Fruit fly (Drosophila melanogaster) whole organism, prepupa: ENCODE results near the gene CG13318.
A peak's percentile ranks its signal among the peaks of the same experiment; 100 is the strongest.

Experiments used
- Blimp-1 ChIP-seq: fragments of 200-800 bp; sonication (Bioruptor generic); optimal IDR thresholded peaks from 3 replicates; lab custom pipeline; 2017; ENCODE audit warnings: missing biosample characterization, missing genetic modification characterization, mild to moderate bottlenecking, moderate library complexity, missing genetic modification reagents
- CG10669 ChIP-seq: fragments of 200-800 bp; sonication (Bioruptor generic); optimal IDR thresholded peaks from 3 replicates; lab custom pipeline; 2018; ENCODE audit warnings: missing biosample characterization, mild to moderate bottlenecking, missing genetic modification characterization, moderate library complexity
- CG11294 ChIP-seq: fragments of 200-800 bp; sonication (Bioruptor generic); IDR thresholded peaks from 2 replicates; pipeline ENCODE4 v1.3.6; 2022; ENCODE audit warnings: missing biosample characterization, missing genetic modification characterization
- CG11762 ChIP-seq: fragments of 200-800 bp; sonication (Bioruptor generic); optimal IDR thresholded peaks from 3 replicates; lab custom pipeline; 2016; ENCODE audit warnings: missing biosample characterization, missing genetic modification characterization; ENCODE audit not compliant: insufficient read depth
- CG11902 ChIP-seq: fragments of 200-800 bp; sonication (Bioruptor generic); optimal IDR thresholded peaks from 3 replicates; lab custom pipeline; 2016; ENCODE audit warnings: missing biosample characterization, missing genetic modification characterization
- CG16779 ChIP-seq: fragments of 200-800 bp; sonication (Bioruptor generic); optimal IDR thresholded peaks from 3 replicates; lab custom pipeline; 2017; ENCODE audit warnings: missing biosample characterization, mild to moderate bottlenecking, missing genetic modification characterization
- CG31627 ChIP-seq: fragments of 200-800 bp; sonication (Bioruptor generic); optimal IDR thresholded peaks from 3 replicates; lab custom pipeline; 2016; ENCODE audit warnings: missing biosample characterization, missing genetic modification characterization
- CG32006 ChIP-seq: fragments of 200-800 bp; sonication (Bioruptor generic); optimal IDR thresholded peaks from 3 replicates; lab custom pipeline; 2017; ENCODE audit warnings: missing biosample characterization, mild to moderate bottlenecking, missing genetic modification characterization
- CG34406 ChIP-seq: fragments of 200-800 bp; sonication (Bioruptor generic); optimal IDR thresholded peaks from 3 replicates; lab custom pipeline; 2016; ENCODE audit warnings: missing biosample characterization, missing genetic modification characterization
- CG3919 ChIP-seq: fragments of 200-800 bp; sonication (Bioruptor generic); optimal IDR thresholded peaks from 3 replicates; lab custom pipeline; 2016; ENCODE audit warnings: missing biosample characterization, missing genetic modification characterization
- CG6276 ChIP-seq: fragments of 200-800 bp; sonication (Bioruptor generic); optimal IDR thresholded peaks from 2 replicates; lab custom pipeline; 2017; ENCODE audit warnings: missing biosample characterization, mild to moderate bottlenecking, missing genetic modification characterization
- CG6792 ChIP-seq: fragments of 200-800 bp; sonication (Bioruptor generic); optimal IDR thresholded peaks from 3 replicates; lab custom pipeline; 2016; ENCODE audit warnings: missing biosample characterization, missing genetic modification characterization
- CG6808 ChIP-seq: fragments of 200-800 bp; sonication (Bioruptor generic); optimal IDR thresholded peaks from 3 replicates; lab custom pipeline; 2017; ENCODE audit warnings: missing biosample characterization, missing genetic modification characterization, mild to moderate bottlenecking, moderate library complexity, missing genetic modification reagents
- CG7368 ChIP-seq: fragments of 200-800 bp; sonication (Bioruptor generic); optimal IDR thresholded peaks from 3 replicates; lab custom pipeline; 2016; ENCODE audit warnings: missing biosample characterization, missing genetic modification characterization
- CG8119 ChIP-seq: fragments of 200-800 bp; sonication (Bioruptor generic); IDR thresholded peaks from 3 replicates; pipeline ENCODE4 v1.3.6; 2022; ENCODE audit warnings: missing biosample characterization, missing genetic modification characterization
- CG8632 ChIP-seq: fragments of 200-800 bp; sonication (Bioruptor generic); optimal IDR thresholded peaks from 3 replicates; lab custom pipeline; 2016; ENCODE audit warnings: missing biosample characterization, missing genetic modification characterization
- CG9139 ChIP-seq: fragments of 200-800 bp; sonication (Bioruptor generic); optimal IDR thresholded peaks from 3 replicates; lab custom pipeline; 2017; ENCODE audit warnings: missing biosample characterization, mild to moderate bottlenecking, missing genetic modification characterization
- Eip75B ChIP-seq: fragments of 200-800 bp; sonication (Bioruptor generic); optimal IDR thresholded peaks from 3 replicates; lab custom pipeline; 2016; ENCODE audit warnings: missing biosample characterization, missing genetic modification characterization
- Eip78C ChIP-seq: fragments of 200-800 bp; sonication (Bioruptor generic); peaks from one replicate; lab custom pipeline; 2016; ENCODE audit warnings: missing biosample characterization, missing genetic modification characterization
- Eip93F ChIP-seq: fragments of 200-800 bp; sonication (Bioruptor generic); optimal IDR thresholded peaks from 2 replicates; lab custom pipeline; 2016; ENCODE audit warnings: missing biosample characterization, mild to moderate bottlenecking, missing genetic modification characterization
- Ets21C ChIP-seq: fragments of 200-800 bp; sonication (Bioruptor generic); optimal IDR thresholded peaks from 3 replicates; lab custom pipeline; 2016; ENCODE audit warnings: missing biosample characterization, missing genetic modification characterization
- Ets96B ChIP-seq: fragments of 200-800 bp; optimal IDR thresholded peaks from 2 replicates; lab custom pipeline; 2019; ENCODE audit warnings: missing biosample characterization, mild to moderate bottlenecking, missing genetic modification characterization, moderate library complexity
- Gug ChIP-seq: fragments of 200-800 bp; sonication (Bioruptor generic); IDR thresholded peaks from 2 replicates; pipeline ENCODE4 v1.3.6; 2022; ENCODE audit warnings: missing biosample characterization, missing genetic modification characterization
- Hr4 ChIP-seq: fragments of 200-800 bp; sonication (Bioruptor generic); optimal IDR thresholded peaks from 3 replicates; lab custom pipeline; 2016; ENCODE audit warnings: missing biosample characterization, missing genetic modification characterization
- Lpt ChIP-seq: fragments of 200-800 bp; sonication (Bioruptor generic); optimal IDR thresholded peaks from 3 replicates; lab custom pipeline; 2016; ENCODE audit warnings: missing biosample characterization, missing genetic modification characterization
- Met ChIP-seq: fragments of 200-800 bp; sonication (Bioruptor generic); optimal IDR thresholded peaks from 3 replicates; lab custom pipeline; 2016; ENCODE audit warnings: missing biosample characterization, missing genetic modification characterization
- OdsH ChIP-seq: fragments of 200-800 bp; sonication (Bioruptor generic); optimal IDR thresholded peaks from 3 replicates; lab custom pipeline; 2016; ENCODE audit warnings: missing biosample characterization, missing genetic modification characterization
- Smox ChIP-seq: fragments of 200-800 bp; sonication (Bioruptor generic); optimal IDR thresholded peaks from 3 replicates; lab custom pipeline; 2016; ENCODE audit warnings: missing biosample characterization, missing genetic modification characterization
- Sox102F ChIP-seq: fragments of 200-800 bp; sonication (Bioruptor generic); optimal IDR thresholded peaks from 2 replicates; lab custom pipeline; 2016; ENCODE audit warnings: missing biosample characterization, mild to moderate bottlenecking, missing genetic modification characterization
- Sox15 ChIP-seq: fragments of 200-800 bp; sonication (Bioruptor generic); optimal IDR thresholded peaks from 3 replicates; lab custom pipeline; 2016; ENCODE audit warnings: missing biosample characterization, missing genetic modification characterization
- achi ChIP-seq: fragments of 200-800 bp; sonication (Bioruptor generic); optimal IDR thresholded peaks from 3 replicates; lab custom pipeline; 2016; ENCODE audit warnings: missing biosample characterization, missing genetic modification characterization
- acj6 ChIP-seq: fragments of 200-800 bp; sonication (Bioruptor generic); optimal IDR thresholded peaks from 3 replicates; lab custom pipeline; 2016; ENCODE audit warnings: missing biosample characterization, missing genetic modification characterization
- cyc ChIP-seq: fragments of 200-800 bp; sonication (Bioruptor generic); optimal IDR thresholded peaks from 3 replicates; lab custom pipeline; 2016; ENCODE audit warnings: missing biosample characterization, missing genetic modification characterization
- dac ChIP-seq: fragments of 200-800 bp; sonication (Bioruptor generic); optimal IDR thresholded peaks from 2 replicates; lab custom pipeline; 2017; ENCODE audit warnings: missing biosample characterization, mild to moderate bottlenecking, missing genetic modification characterization
- dsx ChIP-seq: fragments of 200-800 bp; optimal IDR thresholded peaks from 3 replicates; lab custom pipeline; 2019; ENCODE audit warnings: missing biosample characterization, mild to moderate bottlenecking, missing genetic modification characterization, moderate library complexity; ENCODE audit not compliant: poor library complexity, severe bottlenecking
- eg ChIP-seq: fragments of 200-800 bp; sonication (Bioruptor generic); IDR thresholded peaks from 3 replicates; pipeline ENCODE4 v1.3.6; 2022; ENCODE audit warnings: missing biosample characterization, missing genetic modification characterization
- fd85E ChIP-seq: fragments of 200-800 bp; sonication (Bioruptor generic); optimal IDR thresholded peaks from 3 replicates; lab custom pipeline; 2016; ENCODE audit warnings: missing biosample characterization, missing genetic modification characterization
- fkh ChIP-seq: fragments of 200-800 bp; sonication (Bioruptor generic); optimal IDR thresholded peaks from 3 replicates; lab custom pipeline; 2017; ENCODE audit warnings: missing biosample characterization, mild to moderate bottlenecking, missing genetic modification characterization, moderate library complexity
- lz ChIP-seq: fragments of 200-800 bp; sonication (Bioruptor generic); optimal IDR thresholded peaks from 3 replicates; lab custom pipeline; 2016; ENCODE audit warnings: missing biosample characterization, missing genetic modification characterization
- net ChIP-seq: fragments of 200-800 bp; sonication (Bioruptor generic); optimal IDR thresholded peaks from 3 replicates; lab custom pipeline; 2016; ENCODE audit warnings: missing biosample characterization, missing genetic modification characterization
- pdm3 ChIP-seq: fragments of 200-800 bp; sonication (Bioruptor generic); optimal IDR thresholded peaks from 3 replicates; lab custom pipeline; 2016; ENCODE audit warnings: missing biosample characterization, missing genetic modification characterization
- salr ChIP-seq, 2 experiments: fragments of 200-800 bp; sonication (Bioruptor generic); optimal IDR thresholded peaks; 3 replicates each; lab custom pipeline; 2016 to 2018; ENCODE audit warnings: missing biosample characterization in 2 of 2, missing genetic modification characterization in 2 of 2, mild to moderate bottlenecking in 1 of 2
- spab ChIP-seq: fragments of 200-800 bp; sonication (Bioruptor generic); optimal IDR thresholded peaks from 2 replicates; lab custom pipeline; 2017; ENCODE audit warnings: missing biosample characterization, mild to moderate bottlenecking, missing genetic modification characterization, missing genetic modification reagents
- svp ChIP-seq: fragments of 200-800 bp; sonication (Bioruptor generic); peaks from one replicate; lab custom pipeline; 2016; ENCODE audit warnings: missing biosample characterization, missing genetic modification characterization
- topi ChIP-seq: fragments of 200-800 bp; sonication (Bioruptor generic); optimal IDR thresholded peaks from 3 replicates; lab custom pipeline; 2016; ENCODE audit warnings: missing biosample characterization, missing genetic modification characterization
- vri ChIP-seq: fragments of 200-800 bp; sonication (Bioruptor generic); optimal IDR thresholded peaks from 3 replicates; lab custom pipeline; 2016; ENCODE audit warnings: missing biosample characterization, mild to moderate bottlenecking, missing genetic modification characterization

Gene CG13318

dm6 chr3R:8806104-8806503 is 33.6 kb upstream of the CG13318 start, which contains the start of gene hng2:
Gene hng2 (plus strand): TSS chr3R:8806322.
- peak; percentile 71 for TF ChIP-seq fkh (GFP tag; lab: Kevin White, UChicago)
- no peak for TF ChIP-seq lz (GFP tag; lab: Kevin White, UChicago)

dm6 chr3R:8805388-8805852 is 32.9 kb upstream of the CG13318 start, which contains the start of gene CG9839:
Gene CG9839 (minus strand): TSS chr3R:8805802.
- TF ChIP-seq CG31627 (no peak), CG6808 (GFP tag; lab: Kevin White, UChicago) (no peak), salr (GFP tag; optimal IDR thresholded peaks at IDR 0.05; lab: Kevin White, UChicago) (no peak), CG34406 (GFP tag; lab: Kevin White, UChicago) (no peak), Lpt (GFP tag; lab: Kevin White, UChicago) (no peak)

dm6 chr3R:8801126-8801762 is 28.8 kb upstream of the CG13318 start, which contains the start of the genes Pif1A, Pif1B and CCT7:
Gene Pif1A (minus strand): TSS chr3R:8801176.
Gene Pif1B (minus strand): TSS chr3R:8801176.
Gene CCT7 (plus strand): TSS chr3R:8801564.
- TF ChIP-seq Sox15 (no peak), eg (GFP tag; lab: Robert Waterston, UW) (no peak), vri (GFP tag; lab: Kevin White, UChicago) (no peak), Eip78C (GFP tag; lab: Kevin White, UChicago) (peak; percentile 77), spab (GFP tag; lab: Kevin White, UChicago) (no peak), CG7368 (no peak), dsx (GFP tag; lab: Kevin White, UChicago) (peak; percentile 64), Lpt (GFP tag; lab: Kevin White, UChicago) (no peak), CG8632 (GFP tag; lab: Kevin White, UChicago) (no peak), CG32006 (GFP tag; lab: Kevin White, UChicago) (no peak), lz (GFP tag; lab: Kevin White, UChicago) (peak; percentile 1), pdm3 (GFP tag; lab: Kevin White, UChicago) (no peak), topi (GFP tag; lab: Kevin White, UChicago) (peak; percentile 28), CG16779 (tag; lab: Kevin White, UChicago) (no peak), net (GFP tag; lab: Kevin White, UChicago) (no peak), salr (GFP tag; optimal IDR thresholded peaks at IDR 0.05; lab: Kevin White, UChicago) (no peak), Smox (GFP tag; lab: Kevin White, UChicago) (no peak), Eip75B (GFP tag; lab: Kevin White, UChicago) (no peak), CG11294 (GFP tag; lab: Robert Waterston, UW) (no peak), Eip93F (GFP tag; lab: Kevin White, UChicago) (no peak), Met (GFP tag; lab: Kevin White, UChicago) (no peak), Ets21C (GFP tag; lab: Kevin White, UChicago) (peak; percentile 1), CG31627 (peak; percentile 13), CG8119 (GFP tag; lab: Robert Waterston, UW) (no peak), Blimp-1 (GFP tag; lab: Kevin White, UChicago) (no peak), Gug (GFP tag; lab: Robert Waterston, UW) (no peak), CG11762 (no peak), OdsH (GFP tag; lab: Kevin White, UChicago) (peak; percentile 3), cyc (GFP tag; lab: Kevin White, UChicago) (no peak), CG11902 (no peak), acj6 (GFP tag; lab: Kevin White, UChicago) (peak; percentile 15), Sox102F (no peak), CG6792 (GFP tag; lab: Kevin White, UChicago) (no peak), dac (GFP tag; lab: Kevin White, UChicago) (no peak), fd85E (GFP tag; lab: Kevin White, UChicago) (no peak), achi (GFP tag; lab: Kevin White, UChicago) (no peak), CG6276 (no peak), fkh (GFP tag; lab: Kevin White, UChicago) (peak; percentile 21), CG10669 (no peak), Ets96B (no peak), CG9139 (no peak), Hr4 (GFP tag; lab: Kevin White, UChicago) (no peak), svp (GFP tag; lab: Kevin White, UChicago) (peak; percentile 61), CG3919 (no peak), CG6808 (GFP tag; lab: Kevin White, UChicago) (no peak)
